Fruit fly (Drosophila melanogaster) whole organism, embryonic: ENCODE results near the gene TwdlN.

Source experiments
- CG12155 ChIP-seq: fragments of 200-800 bp; sonication (Bioruptor generic); optimal IDR thresholded peaks from 3 replicates; lab custom pipeline; 2016; ENCODE audit warnings: missing biosample characterization, missing genetic modification characterization
- CG12299 ChIP-seq: fragments of 200-800 bp; sonication (Bioruptor generic); optimal IDR thresholded peaks from 2 replicates; lab custom pipeline; 2018; ENCODE audit warnings: missing biosample characterization, mild to moderate bottlenecking, missing genetic modification characterization
- CG1602 ChIP-seq: fragments of 200-800 bp; sonication (Bioruptor generic); optimal IDR thresholded peaks from 3 replicates; lab custom pipeline; 2016; ENCODE audit warnings: missing biosample characterization, missing genetic modification characterization
- CG17385 ChIP-seq: fragments of 200-800 bp; sonication (Bioruptor generic); optimal IDR thresholded peaks from 3 replicates; lab custom pipeline; 2018; ENCODE audit warnings: missing biosample characterization, mild to moderate bottlenecking, missing genetic modification characterization
- CG17568 ChIP-seq: fragments of 200-800 bp; sonication (Bioruptor generic); optimal IDR thresholded peaks from 2 replicates; lab custom pipeline; 2018; ENCODE audit warnings: missing biosample characterization, mild to moderate bottlenecking, missing genetic modification characterization, moderate library complexity
- CG17829 ChIP-seq: fragments of 200-800 bp; optimal IDR thresholded peaks from 2 replicates; lab custom pipeline; 2019; ENCODE audit warnings: missing biosample characterization, mild to moderate bottlenecking, missing genetic modification characterization, moderate library complexity
- CG17912 ChIP-seq: fragments of 200-800 bp; sonication (Bioruptor generic); optimal IDR thresholded peaks from 2 replicates; lab custom pipeline; 2018; ENCODE audit warnings: missing biosample characterization, mild to moderate bottlenecking, missing genetic modification characterization
- CG1832 ChIP-seq: fragments of 200-800 bp; sonication (Bioruptor generic); optimal IDR thresholded peaks from 2 replicates; lab custom pipeline; 2017; ENCODE audit warnings: missing biosample characterization, mild to moderate bottlenecking, missing genetic modification characterization, inconsistent platforms
- CG2202 ChIP-seq: fragments of 200-800 bp; sonication (Bioruptor generic); optimal IDR thresholded peaks from 2 replicates; lab custom pipeline; 2018; ENCODE audit warnings: missing biosample characterization, mild to moderate bottlenecking, missing genetic modification characterization
- CG30403 ChIP-seq: fragments of 200-800 bp; sonication (Bioruptor generic); optimal IDR thresholded peaks from 3 replicates; lab custom pipeline; 2016; ENCODE audit warnings: missing biosample characterization, missing genetic modification characterization
- CG3065 ChIP-seq: fragments of 200-800 bp; sonication (Bioruptor generic); optimal IDR thresholded peaks from 2 replicates; lab custom pipeline; 2016; ENCODE audit warnings: missing biosample characterization, missing genetic modification characterization
- CG4282 ChIP-seq: fragments of 200-800 bp; sonication (Bioruptor generic); optimal IDR thresholded peaks from 2 replicates; lab custom pipeline; 2016; ENCODE audit warnings: missing biosample characterization, missing genetic modification characterization
- CG4617 ChIP-seq: fragments of 200-800 bp; sonication (Bioruptor generic); optimal IDR thresholded peaks from 3 replicates; lab custom pipeline; 2016; ENCODE audit warnings: missing biosample characterization, missing genetic modification characterization, borderline replicate concordance
- CG6175 ChIP-seq: fragments of 200-800 bp; sonication (Bioruptor generic); IDR thresholded peaks from 3 replicates; pipeline ENCODE4 v1.3.6; 2022; ENCODE audit warnings: missing biosample characterization, missing genetic modification characterization
- CG6689 ChIP-seq: fragments of 200-800 bp; sonication (Bioruptor generic); IDR thresholded peaks from 2 replicates; pipeline ENCODE4 v1.3.6; 2022; ENCODE audit warnings: missing biosample characterization, missing genetic modification characterization
- CG8478 ChIP-seq: fragments of >200 bp; optimal IDR thresholded peaks from 2 replicates; lab custom pipeline; 2018
- CG8924 ChIP-seq: fragments of 200-800 bp; optimal IDR thresholded peaks from 3 replicates; lab custom pipeline; 2019; ENCODE audit warnings: missing biosample characterization, mild to moderate bottlenecking, missing genetic modification characterization, moderate library complexity
- CG9817 ChIP-seq: fragments of 200-800 bp; sonication (Bioruptor generic); optimal IDR thresholded peaks from 2 replicates; lab custom pipeline; 2018; ENCODE audit warnings: missing biosample characterization, mild to moderate bottlenecking, missing genetic modification characterization, moderate library complexity
- CG9932 ChIP-seq: fragments of 200-800 bp; sonication (Bioruptor generic); IDR thresholded peaks from 2 replicates; pipeline ENCODE4 v1.3.6; 2022; ENCODE audit warnings: missing biosample characterization, missing genetic modification characterization
- CkIIα-i1 ChIP-seq: fragments of 200-800 bp; sonication (Bioruptor generic); IDR thresholded peaks from 2 replicates; pipeline ENCODE4 v1.3.6; 2022; ENCODE audit warnings: missing biosample characterization, missing genetic modification characterization
- D19B ChIP-seq: fragments of 200-800 bp; sonication (Bioruptor generic); optimal IDR thresholded peaks from 2 replicates; lab custom pipeline; 2017; ENCODE audit warnings: missing biosample characterization, mild to moderate bottlenecking, missing genetic modification characterization
- Dll ChIP-seq: fragments of 200-800 bp; sonication (Bioruptor generic); IDR thresholded peaks from 4 replicates; pipeline ENCODE4 v1.3.6; 2022; ENCODE audit warnings: missing biosample characterization, missing genetic modification characterization; ENCODE audit not compliant: partially characterized antibody
- Doc2 ChIP-seq: fragments of 200-800 bp; sonication (Bioruptor generic); IDR thresholded peaks from 2 replicates; pipeline ENCODE4 v1.3.6; 2022; ENCODE audit warnings: missing biosample characterization, missing genetic modification characterization
- E2f1 ChIP-seq: fragments of 200-800 bp; sonication (Bioruptor generic); IDR thresholded peaks from 2 replicates; pipeline ENCODE4 v1.3.6; 2022; ENCODE audit warnings: missing biosample characterization, missing genetic modification characterization
- HmgD ChIP-seq: fragments of 200-800 bp; sonication (Bioruptor generic); optimal IDR thresholded peaks from 3 replicates; lab custom pipeline; 2016; ENCODE audit warnings: missing biosample characterization, missing genetic modification characterization
- Xrp1 ChIP-seq: fragments of 200-800 bp; sonication (Bioruptor generic); IDR thresholded peaks from 2 replicates; pipeline ENCODE4 v1.3.6; 2022; ENCODE audit warnings: missing biosample characterization, missing genetic modification characterization
- az2 ChIP-seq: fragments of 200-800 bp; sonication (Bioruptor generic); optimal IDR thresholded peaks from 3 replicates; lab custom pipeline; 2016; ENCODE audit warnings: missing biosample characterization, missing genetic modification characterization
- chif ChIP-seq, 2 experiments: fragments of 200-800 bp; sonication (Bioruptor generic); optimal IDR thresholded peaks; 3 replicates each; lab custom pipeline; 2016; ENCODE audit warnings: missing biosample characterization in 2 of 2, missing genetic modification characterization in 2 of 2
- chm ChIP-seq: fragments of 200-800 bp; sonication (Bioruptor generic); IDR thresholded peaks from 2 replicates; pipeline ENCODE4 v1.3.6; 2022; ENCODE audit warnings: missing biosample characterization, missing genetic modification characterization
- dm ChIP-seq: fragments of 200-800 bp; sonication (Bioruptor generic); optimal IDR thresholded peaks from 3 replicates; lab custom pipeline; 2016; ENCODE audit warnings: missing biosample characterization, missing genetic modification characterization
- dmrt11E ChIP-seq: fragments of 200-800 bp; sonication (Bioruptor generic); optimal IDR thresholded peaks from 3 replicates; lab custom pipeline; 2018; ENCODE audit warnings: missing biosample characterization, mild to moderate bottlenecking, missing genetic modification characterization, moderate library complexity
- ftz-f1 ChIP-seq: fragments of 200-800 bp; sonication (Bioruptor generic); optimal IDR thresholded peaks from 2 replicates; lab custom pipeline; 2016; ENCODE audit warnings: missing biosample characterization, missing genetic modification characterization
- gsb-n ChIP-seq: fragments of 200-800 bp; sonication (Bioruptor generic); optimal IDR thresholded peaks from 3 replicates; lab custom pipeline; 2018; ENCODE audit warnings: missing biosample characterization, mild to moderate bottlenecking, missing genetic modification characterization
- ham ChIP-seq: fragments of 200-800 bp; sonication (Bioruptor generic); IDR thresholded peaks from 2 replicates; pipeline ENCODE4 v1.3.6; 2022; ENCODE audit warnings: missing biosample characterization, missing genetic modification characterization
- inv ChIP-seq: fragments of 200-800 bp; sonication (Bioruptor generic); IDR thresholded peaks from 2 replicates; pipeline ENCODE4 v1.3.6; 2022; ENCODE audit warnings: missing biosample characterization, missing genetic modification characterization; ENCODE audit not compliant: partially characterized antibody
- kah ChIP-seq: fragments of 200-800 bp; sonication (Bioruptor generic); optimal IDR thresholded peaks from 2 replicates; lab custom pipeline; 2018; ENCODE audit warnings: missing biosample characterization, mild to moderate bottlenecking, missing genetic modification characterization
- ken ChIP-seq: fragments of 200-800 bp; sonication (Bioruptor generic); IDR thresholded peaks from 3 replicates; pipeline ENCODE4 v1.3.6; 2022; ENCODE audit warnings: missing biosample characterization, missing genetic modification characterization
- knrl ChIP-seq: fragments of 200-800 bp; sonication (Bioruptor generic); IDR thresholded peaks from 3 replicates; pipeline ENCODE4 v1.3.6; 2022; ENCODE audit warnings: missing biosample characterization, missing genetic modification characterization; ENCODE audit not compliant: partially characterized antibody
- lab ChIP-seq: fragments of 200-800 bp; sonication (Bioruptor generic); optimal IDR thresholded peaks from 3 replicates; lab custom pipeline; 2017; ENCODE audit warnings: missing biosample characterization, missing genetic modification characterization, mild to moderate bottlenecking, moderate library complexity, missing genetic modification reagents
- lilli ChIP-seq: fragments of 200-800 bp; sonication (Bioruptor generic); optimal IDR thresholded peaks from 3 replicates; lab custom pipeline; 2016; ENCODE audit warnings: missing biosample characterization, missing genetic modification characterization
- lola ChIP-seq, 3 experiments: fragments of >200 bp in 2 of 3; fragments of 200-800 bp in 1 of 3; sonication (Bioruptor generic) in 1 of 3; optimal IDR thresholded peaks; 2 replicates each; lab custom pipeline; 2017 to 2019; ENCODE audit warnings: missing biosample characterization in 3 of 3, missing genetic modification characterization in 3 of 3, mild to moderate bottlenecking in 1 of 3, moderate library complexity in 1 of 3
- mam ChIP-seq: fragments of 200-800 bp; sonication (Bioruptor generic); optimal IDR thresholded peaks from 3 replicates; lab custom pipeline; 2016; ENCODE audit warnings: missing biosample characterization, missing genetic modification characterization
- nmo ChIP-seq: fragments of 200-800 bp; sonication (Bioruptor generic); optimal IDR thresholded peaks from 2 replicates; lab custom pipeline; 2018; ENCODE audit warnings: missing biosample characterization, mild to moderate bottlenecking, missing genetic modification characterization, moderate library complexity
- sisA ChIP-seq: fragments of 200-800 bp; sonication (Bioruptor generic); IDR thresholded peaks from 2 replicates; pipeline ENCODE4 v1.3.6; 2022; ENCODE audit warnings: missing biosample characterization, missing genetic modification characterization
- sna ChIP-seq: fragments of 200-800 bp; sonication (Bioruptor generic); IDR thresholded peaks from 2 replicates; pipeline ENCODE4 v1.3.6; 2022; ENCODE audit warnings: missing biosample characterization, missing genetic modification characterization; ENCODE audit not compliant: partially characterized antibody
- tll ChIP-seq, 2 experiments: fragments of 200-800 bp in 1 of 2; fragments of >200 bp in 1 of 2; sonication (Bioruptor generic) in 1 of 2; optimal IDR thresholded peaks; 2 replicates each; lab custom pipeline; 2017 to 2019; ENCODE audit warnings: missing biosample characterization in 2 of 2, missing genetic modification characterization in 2 of 2, mild to moderate bottlenecking in 1 of 2, moderate library complexity in 1 of 2
- tna ChIP-seq: fragments of 200-800 bp; sonication (Bioruptor generic); IDR thresholded peaks from 2 replicates; pipeline ENCODE4 v1.3.6; 2022; ENCODE audit warnings: missing biosample characterization, missing genetic modification characterization; ENCODE audit not compliant: partially characterized antibody
- trh ChIP-seq: fragments of 200-800 bp; sonication (Bioruptor generic); optimal IDR thresholded peaks from 2 replicates; lab custom pipeline; 2016; ENCODE audit warnings: missing biosample characterization, missing genetic modification characterization
- ttk ChIP-seq: fragments of 200-800 bp; sonication (Bioruptor generic); IDR thresholded peaks from 2 replicates; pipeline ENCODE4 v2.1.2; 2022; ENCODE audit warnings: missing biosample characterization, missing genetic modification characterization
- vfl ChIP-seq: fragments of 200-800 bp; sonication (Bioruptor generic); optimal IDR thresholded peaks from 2 replicates; lab custom pipeline; 2016; ENCODE audit warnings: missing biosample characterization, missing genetic modification characterization
- wek ChIP-seq: fragments of 200-800 bp; sonication (Bioruptor generic); optimal IDR thresholded peaks from 3 replicates; lab custom pipeline; 2018; ENCODE audit warnings: missing biosample characterization, mild to moderate bottlenecking, missing genetic modification characterization, moderate library complexity

TwdlN gene

DNA sequence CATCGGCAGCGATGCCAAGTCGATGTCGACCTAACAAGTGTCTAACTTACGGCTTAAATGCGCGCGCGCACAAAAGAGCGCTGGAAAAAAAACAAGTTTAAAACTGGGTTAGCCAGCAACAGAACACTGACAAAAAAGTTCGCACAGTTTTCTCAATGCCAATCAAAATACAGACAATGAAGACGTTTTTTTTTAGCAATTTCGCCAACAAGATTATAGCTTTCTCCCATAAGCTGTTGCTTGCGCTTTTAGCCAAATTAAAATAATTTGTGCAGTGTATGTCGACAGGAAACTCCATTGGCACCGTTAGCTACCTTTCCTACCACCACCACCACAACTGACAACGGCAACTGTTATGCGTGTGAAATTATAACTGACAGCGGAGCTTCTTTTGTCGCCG, 22.9 kb downstream of the TwdlN start (continued):
- TF ChIP-seq wek (no peak), lola (GFP tag; optimal IDR thresholded peaks at IDR 0.05; lab: Kevin White, UChicago) (no peak), lab (GFP tag; lab: Kevin White, UChicago) (peak; percentile 74), CG1832 (GFP tag; lab: Kevin White, UChicago) (no peak), kah (GFP tag; lab: Kevin White, UChicago) (no peak), CG12299 (no peak), ham (GFP tag; lab: Robert Waterston, UW) (no peak), gsb-n (tag; lab: Kevin White, UChicago) (no peak), CG17829 (tag; lab: Kevin White, UChicago) (no peak), CG17912 (GFP tag; lab: Kevin White, UChicago) (no peak), CG17385 (GFP tag; lab: Kevin White, UChicago) (peak; percentile 17), Doc2 (peak; percentile 9; the same call in 1 of the 2 replicates), az2 (peak; percentile 35), lilli (peak; percentile 61), sna (GFP tag; lab: Robert Waterston, UW) (no peak), CG8924 (tag; lab: Kevin White, UChicago) (no peak), CG9817 (tag; lab: Kevin White, UChicago) (peak; percentile 19), trh (GFP tag; lab: Kevin White, UChicago) (no peak), ken (GFP tag; lab: Robert Waterston, UW) (peak; percentile 22; the same call in 1 of the 3 replicates), sisA (peak; percentile 65), chm (peak; percentile 18; the same call in 1 of the 2 replicates), CG9932 (peak; percentile 52), E2f1 (GFP tag; lab: Robert Waterston, UW) (peak; percentile 69), nmo (GFP tag; lab: Kevin White, UChicago) (peak; percentile 32), ftz-f1 (GFP tag; lab: Kevin White, UChicago) (no peak), CG3065 (GFP tag; lab: Kevin White, UChicago) (no peak), CG4282 (GFP tag; lab: Kevin White, UChicago) (no peak), CG6175 (no peak), CG17568 (GFP tag; lab: Kevin White, UChicago) (no peak), chif (GFP tag; optimal IDR thresholded peaks at IDR 0.05; lab: Kevin White, UChicago) (peak; percentile 10 to 25), CG6689 (GFP tag; lab: Robert Waterston, UW) (peak; percentile 69), inv (GFP tag; lab: Robert Waterston, UW) (no peak), CG4617 (GFP tag; lab: Kevin White, UChicago) (no peak), D19B (GFP tag; lab: Kevin White, UChicago) (no peak), tll (GFP tag; optimal IDR thresholded peaks at IDR 0.05; lab: Kevin White, UChicago) (no peak), CG12155 (GFP tag; lab: Kevin White, UChicago) (no peak), vfl (peak; percentile 26), CG8478 (lab: Kevin White, UChicago) (no peak), Dll (GFP tag; lab: Robert Waterston, UW) (no peak), CG2202 (tag; lab: Kevin White, UChicago) (no peak), CG30403 (peak; percentile 66), HmgD (no peak), Xrp1 (GFP tag; lab: Robert Waterston, UW) (no peak; the same call in 1 of the 2 replicates), ttk (peak; percentile 72), dm (GFP tag; lab: Kevin White, UChicago) (no peak), knrl (GFP tag; lab: Robert Waterston, UW) (no peak), CkIIα-i1 (GFP tag; lab: Robert Waterston, UW) (0 out of 2 replicates have a peak, but pooled peaks have one; percentile 46), dmrt11E (tag; lab: Kevin White, UChicago) (no peak), mam (GFP tag; lab: Kevin White, UChicago) (peak; percentile 52), CG1602 (GFP tag; lab: Kevin White, UChicago) (peak; percentile 1), tna (GFP tag; lab: Robert Waterston, UW) (no peak)
